Fruit fly (Drosophila melanogaster) whole organism, embryonic: ENCODE results near the gene Kal1.

Experiments used
- CG10274 ChIP-seq: fragments of 200-800 bp; sonication (Bioruptor generic); optimal IDR thresholded peaks from 3 replicates; lab custom pipeline; 2017; ENCODE audit warnings: missing biosample characterization, mild to moderate bottlenecking, missing genetic modification characterization
- CG10959 ChIP-seq: fragments of 200-800 bp; sonication (Bioruptor generic); IDR thresholded peaks from 2 replicates; pipeline ENCODE4 v1.3.6; 2022; ENCODE audit warnings: missing biosample characterization, missing genetic modification characterization
- CG11504 ChIP-seq: fragments of 200-800 bp; sonication (Bioruptor generic); optimal IDR thresholded peaks from 3 replicates; lab custom pipeline; 2019; ENCODE audit warnings: missing biosample characterization, mild to moderate bottlenecking, missing genetic modification characterization, moderate library complexity
- CG12659 ChIP-seq: fragments of 200-800 bp; sonication (Bioruptor generic); optimal IDR thresholded peaks from 3 replicates; lab custom pipeline; 2017; ENCODE audit warnings: mild to moderate bottlenecking, missing biosample characterization, missing genetic modification reagents, missing genetic modification characterization
- CG13624 ChIP-seq: fragments of 200-800 bp; sonication (Bioruptor generic); optimal IDR thresholded peaks from 2 replicates; lab custom pipeline; 2016; ENCODE audit warnings: missing biosample characterization, missing genetic modification characterization
- CG14710 ChIP-seq: fragments of 200-800 bp; sonication (Bioruptor generic); optimal IDR thresholded peaks from 3 replicates; lab custom pipeline; 2019; ENCODE audit warnings: missing biosample characterization, mild to moderate bottlenecking, missing genetic modification characterization, moderate library complexity
- CG14965 ChIP-seq: fragments of 200-800 bp; sonication (Bioruptor generic); optimal IDR thresholded peaks from 2 replicates; lab custom pipeline; 2016; ENCODE audit warnings: missing biosample characterization, missing genetic modification characterization, borderline replicate concordance
- CG15011 ChIP-seq: fragments of 200-800 bp; sonication (Bioruptor generic); optimal IDR thresholded peaks from 3 replicates; lab custom pipeline; 2018; ENCODE audit warnings: missing biosample characterization, mild to moderate bottlenecking, missing genetic modification characterization
- CG15696 ChIP-seq: fragments of 200-800 bp; sonication (Bioruptor generic); optimal IDR thresholded peaks from 2 replicates; lab custom pipeline; 2019; ENCODE audit warnings: missing biosample characterization, mild to moderate bottlenecking, missing genetic modification characterization, moderate library complexity
- CG16815 ChIP-seq: fragments of 200-800 bp; sonication (Bioruptor generic); optimal IDR thresholded peaks from 3 replicates; lab custom pipeline; 2017; ENCODE audit warnings: missing biosample characterization, mild to moderate bottlenecking, missing genetic modification characterization
- CG16863 ChIP-seq: fragments of 200-800 bp; sonication (Bioruptor generic); optimal IDR thresholded peaks from 3 replicates; lab custom pipeline; 2016; ENCODE audit warnings: missing biosample characterization, missing genetic modification characterization
- CG17359 ChIP-seq: fragments of 200-800 bp; sonication (Bioruptor generic); optimal IDR thresholded peaks from 3 replicates; lab custom pipeline; 2018; ENCODE audit warnings: missing biosample characterization, mild to moderate bottlenecking, missing genetic modification characterization, moderate library complexity
- CG2202 ChIP-seq: fragments of 200-800 bp; sonication (Bioruptor generic); optimal IDR thresholded peaks from 2 replicates; lab custom pipeline; 2018; ENCODE audit warnings: missing biosample characterization, mild to moderate bottlenecking, missing genetic modification characterization
- CG33557 ChIP-seq: fragments of 200-800 bp; sonication (Bioruptor generic); optimal IDR thresholded peaks from 2 replicates; lab custom pipeline; 2019; ENCODE audit warnings: missing biosample characterization, mild to moderate bottlenecking, missing genetic modification characterization, moderate library complexity
- CG3407 ChIP-seq: fragments of 200-800 bp; sonication (Bioruptor generic); optimal IDR thresholded peaks from 2 replicates; lab custom pipeline; 2018; ENCODE audit warnings: missing biosample characterization, mild to moderate bottlenecking, missing genetic modification characterization
- CG43689 ChIP-seq: fragments of 200-800 bp; sonication (Bioruptor generic); IDR thresholded peaks from 2 replicates; pipeline ENCODE4 v1.3.6; 2022; ENCODE audit warnings: missing biosample characterization, missing genetic modification characterization
- CG4707 ChIP-seq: fragments of 200-800 bp; sonication (Bioruptor generic); optimal IDR thresholded peaks from 2 replicates; lab custom pipeline; 2018; ENCODE audit warnings: missing biosample characterization, mild to moderate bottlenecking, missing genetic modification characterization, moderate library complexity
- CG6254 ChIP-seq: fragments of 200-800 bp; sonication (Bioruptor generic); optimal IDR thresholded peaks from 3 replicates; lab custom pipeline; 2017; ENCODE audit warnings: mild to moderate bottlenecking, missing biosample characterization, missing genetic modification reagents, missing genetic modification characterization
- CG6683 ChIP-seq: fragments of 200-800 bp; sonication (Bioruptor generic); optimal IDR thresholded peaks from 2 replicates; lab custom pipeline; 2017; ENCODE audit warnings: missing biosample characterization, mild to moderate bottlenecking, missing genetic modification characterization, missing genetic modification reagents
- CG7839 ChIP-seq: fragments of 200-800 bp; sonication (Bioruptor generic); optimal IDR thresholded peaks from 3 replicates; lab custom pipeline; 2018; ENCODE audit warnings: missing biosample characterization, mild to moderate bottlenecking, missing genetic modification characterization, moderate library complexity
- CG9876 ChIP-seq: fragments of 200-800 bp; sonication (Bioruptor generic); optimal IDR thresholded peaks from 2 replicates; lab custom pipeline; 2016; ENCODE audit warnings: missing biosample characterization, missing genetic modification characterization
- CrebB ChIP-seq: fragments of 200-800 bp; sonication (Bioruptor generic); optimal IDR thresholded peaks from 3 replicates; lab custom pipeline; 2018; ENCODE audit warnings: missing biosample characterization, mild to moderate bottlenecking, missing genetic modification characterization
- Dek ChIP-seq: fragments of 200-800 bp; sonication (Bioruptor generic); optimal IDR thresholded peaks from 3 replicates; lab custom pipeline; 2019; ENCODE audit warnings: missing biosample characterization, mild to moderate bottlenecking, missing genetic modification characterization, moderate library complexity
- ERR ChIP-seq: fragments of 200-800 bp; sonication (Bioruptor generic); optimal IDR thresholded peaks from 2 replicates; lab custom pipeline; 2016; ENCODE audit warnings: missing biosample characterization, missing genetic modification characterization
- Hey ChIP-seq: fragments of 200-800 bp; sonication (Bioruptor generic); optimal IDR thresholded peaks from 3 replicates; lab custom pipeline; 2018; ENCODE audit warnings: missing biosample characterization, mild to moderate bottlenecking, missing genetic modification characterization
- Hr51 ChIP-seq, 2 experiments: fragments of 200-800 bp; sonication (Bioruptor generic); optimal IDR thresholded peaks; 2 replicates in 1 of 2; 3 replicates in 1 of 2; lab custom pipeline; 2016 to 2018; ENCODE audit warnings: missing biosample characterization in 2 of 2, missing genetic modification characterization in 2 of 2, mild to moderate bottlenecking in 1 of 2, moderate library complexity in 1 of 2
- Oaz ChIP-seq: fragments of 200-800 bp; sonication (Bioruptor generic); IDR thresholded peaks from 2 replicates; pipeline ENCODE4 v1.3.6; 2022; ENCODE audit warnings: missing biosample characterization, missing genetic modification characterization
- Sry-δ ChIP-seq: fragments of 200-800 bp; sonication (Bioruptor generic); optimal IDR thresholded peaks from 2 replicates; lab custom pipeline; 2016; ENCODE audit warnings: missing biosample characterization, missing genetic modification characterization
- Stat92E ChIP-seq, 3 experiments: fragments of >200 bp in 2 of 3; fragments of 200-800 bp in 1 of 3; sonication (Bioruptor generic) in 1 of 3; optimal IDR thresholded peaks; 2 replicates each; lab custom pipeline; 2017 to 2019; ENCODE audit warnings: missing biosample characterization in 3 of 3, missing genetic modification characterization in 3 of 3, mild to moderate bottlenecking in 1 of 3, moderate library complexity in 1 of 3
- Tbp ChIP-seq: fragments of >200 bp; optimal IDR thresholded peaks from 2 replicates; lab custom pipeline; 2018; ENCODE audit warnings: missing biosample characterization, missing genetic modification characterization
- Vsx1 ChIP-seq: fragments of 200-800 bp; sonication (Bioruptor generic); optimal IDR thresholded peaks from 2 replicates; lab custom pipeline; 2017; ENCODE audit warnings: missing biosample characterization, mild to moderate bottlenecking, missing genetic modification characterization, missing genetic modification reagents
- ato ChIP-seq: fragments of 200-800 bp; sonication (Bioruptor generic); IDR thresholded peaks from 2 replicates; pipeline ENCODE4 v1.3.6; 2022; ENCODE audit warnings: missing biosample characterization, missing genetic modification characterization; ENCODE audit not compliant: partially characterized antibody
- az2 ChIP-seq: fragments of 200-800 bp; sonication (Bioruptor generic); optimal IDR thresholded peaks from 3 replicates; lab custom pipeline; 2016; ENCODE audit warnings: missing biosample characterization, missing genetic modification characterization
- bsh ChIP-seq, 2 experiments: fragments of 200-800 bp; sonication (Bioruptor generic); optimal IDR thresholded peaks; 2 replicates each; lab custom pipeline; 2017 to 2018; ENCODE audit warnings: mild to moderate bottlenecking in 2 of 2, missing biosample characterization in 2 of 2, missing genetic modification characterization in 2 of 2, moderate library complexity in 1 of 2
- cwo ChIP-seq: fragments of 200-800 bp; sonication (Bioruptor generic); optimal IDR thresholded peaks from 3 replicates; lab custom pipeline; 2017; ENCODE audit warnings: missing biosample characterization, missing genetic modification characterization, mild to moderate bottlenecking, moderate library complexity, missing genetic modification reagents
- exex ChIP-seq: fragments of 200-800 bp; sonication (Bioruptor generic); optimal IDR thresholded peaks from 4 replicates; lab custom pipeline; 2018; ENCODE audit warnings: missing biosample characterization, mild to moderate bottlenecking, missing genetic modification characterization, moderate library complexity
- eyg ChIP-seq: fragments of 200-800 bp; sonication (Bioruptor generic); optimal IDR thresholded peaks from 3 replicates; lab custom pipeline; 2016; ENCODE audit warnings: missing biosample characterization, missing genetic modification characterization
- grau ChIP-seq: fragments of 200-800 bp; optimal IDR thresholded peaks from 3 replicates; lab custom pipeline; 2019; ENCODE audit warnings: missing biosample characterization, mild to moderate bottlenecking, missing genetic modification characterization, moderate library complexity
- grn ChIP-seq: fragments of 200-800 bp; sonication (Bioruptor generic); optimal IDR thresholded peaks from 3 replicates; lab custom pipeline; 2017; ENCODE audit warnings: missing biosample characterization, missing genetic modification characterization
- kay ChIP-seq: fragments of 200-800 bp; sonication (Bioruptor generic); optimal IDR thresholded peaks from 2 replicates; lab custom pipeline; 2016; ENCODE audit warnings: missing biosample characterization, missing genetic modification characterization
- klu ChIP-seq: fragments of 200-800 bp; sonication (Bioruptor generic); IDR thresholded peaks from 2 replicates; pipeline ENCODE4 v1.3.6; 2022; ENCODE audit warnings: missing biosample characterization, missing genetic modification characterization
- lola ChIP-seq, 3 experiments: fragments of >200 bp in 2 of 3; fragments of 200-800 bp in 1 of 3; sonication (Bioruptor generic) in 1 of 3; optimal IDR thresholded peaks; 2 replicates each; lab custom pipeline; 2017 to 2019; ENCODE audit warnings: missing biosample characterization in 3 of 3, missing genetic modification characterization in 3 of 3, mild to moderate bottlenecking in 1 of 3, moderate library complexity in 1 of 3
- maf-S ChIP-seq: fragments of 200-800 bp; sonication (Bioruptor generic); optimal IDR thresholded peaks from 2 replicates; lab custom pipeline; 2016; ENCODE audit warnings: missing biosample characterization, missing genetic modification characterization
- org-1 ChIP-seq: fragments of 200-800 bp; sonication (Bioruptor generic); optimal IDR thresholded peaks from 2 replicates; lab custom pipeline; 2017; ENCODE audit warnings: missing biosample characterization, missing genetic modification characterization
- pb ChIP-seq: fragments of 200-800 bp; sonication (Bioruptor generic); optimal IDR thresholded peaks from 3 replicates; lab custom pipeline; 2016; ENCODE audit warnings: missing biosample characterization, missing genetic modification characterization
- ranshi ChIP-seq: fragments of 200-800 bp; sonication (Bioruptor generic); IDR thresholded peaks from 2 replicates; pipeline ENCODE4 v1.3.6; 2022; ENCODE audit warnings: missing biosample characterization, missing genetic modification characterization
- shn ChIP-seq: fragments of 200-800 bp; sonication (Bioruptor generic); optimal IDR thresholded peaks from 3 replicates; lab custom pipeline; 2016; ENCODE audit warnings: missing biosample characterization, missing genetic modification characterization
- tll ChIP-seq, 2 experiments: fragments of 200-800 bp in 1 of 2; fragments of >200 bp in 1 of 2; sonication (Bioruptor generic) in 1 of 2; optimal IDR thresholded peaks; 2 replicates each; lab custom pipeline; 2017 to 2019; ENCODE audit warnings: missing biosample characterization in 2 of 2, missing genetic modification characterization in 2 of 2, mild to moderate bottlenecking in 1 of 2, moderate library complexity in 1 of 2
- yki ChIP-seq: fragments of >200 bp; optimal IDR thresholded peaks from 3 replicates; lab custom pipeline; 2018

Gene Kal1

dm6 chr3R:24141013-24141592 is at the start of gene Kal1 (continued):
- peak; percentile 82 for TF ChIP-seq cwo (GFP tag; lab: Kevin White, UChicago)
- TF ChIP-seq klu (GFP tag; lab: Robert Waterston, UW) = peak; percentile 49
- no peak for TF ChIP-seq shn (GFP tag; lab: Kevin White, UChicago)
- TF ChIP-seq CG17359 = peak; percentile 96
- TF ChIP-seq ranshi (GFP tag; lab: Robert Waterston, UW) = peak; percentile 90
- no peak for TF ChIP-seq tll (GFP tag; optimal IDR thresholded peaks at IDR 0.05; lab: Kevin White, UChicago)
- peak in 1 of 3 experiments; percentile 90 for TF ChIP-seq lola (GFP tag; optimal IDR thresholded peaks at IDR 0.05; lab: Kevin White, UChicago)
- TF ChIP-seq ERR = no peak
- TF ChIP-seq CG6683 (GFP tag; lab: Kevin White, UChicago) = peak; percentile 85
- TF ChIP-seq org-1 (GFP tag; lab: Kevin White, UChicago) = peak; percentile 90
- peak; percentile 56 for TF ChIP-seq exex (tag; lab: Kevin White, UChicago)
- peak; percentile 92 for TF ChIP-seq CG12659 (GFP tag; lab: Kevin White, UChicago)
- no peak for TF ChIP-seq CG13624
- peak; percentile 96 for TF ChIP-seq CG4707 (GFP tag; lab: Kevin White, UChicago)
- no peak for TF ChIP-seq Sry-δ (GFP tag; lab: Kevin White, UChicago)
- peak; percentile 89 for TF ChIP-seq az2 (GFP tag; lab: Kevin White, UChicago)
- TF ChIP-seq CG10959 (GFP tag; lab: Robert Waterston, UW) = peak; percentile 86
- no peak for TF ChIP-seq CG9876 (GFP tag; lab: Kevin White, UChicago)
- peak; percentile 17 to 96 for TF ChIP-seq Hr51 (GFP tag; optimal IDR thresholded peaks at IDR 0.05; lab: Kevin White, UChicago)
- TF ChIP-seq CG10274 (GFP tag; lab: Kevin White, UChicago) = peak; percentile 66
- peak; percentile 87 for TF ChIP-seq CG43689 (GFP tag; lab: Robert Waterston, UW)
- TF ChIP-seq CG15011 (GFP tag; lab: Kevin White, UChicago) = peak; percentile 82
- TF ChIP-seq CG7839 (tag; lab: Kevin White, UChicago) = peak; percentile 94
- TF ChIP-seq CG11504 = peak; percentile 95
- peak; percentile 53 for TF ChIP-seq CG15696 (tag; lab: Kevin White, UChicago)
- peak; percentile 89 for TF ChIP-seq CrebB
- no peak for TF ChIP-seq CG14965 (GFP tag; lab: Kevin White, UChicago)
- peak; percentile 61 for TF ChIP-seq Dek
- peak; percentile 86 for TF ChIP-seq Vsx1
- TF ChIP-seq CG14710 (tag; lab: Kevin White, UChicago) = peak; percentile 89
- TF ChIP-seq CG33557 (GFP tag; lab: Kevin White, UChicago) = peak; percentile 86
- TF ChIP-seq maf-S (GFP tag; lab: Kevin White, UChicago) = no peak
- no peak for TF ChIP-seq Tbp
- peak in 1 of 3 experiments; percentile 90 for TF ChIP-seq Stat92E (GFP tag; optimal IDR thresholded peaks at IDR 0.05; lab: Kevin White, UChicago)
- peak; percentile 94 for TF ChIP-seq CG2202
- TF ChIP-seq eyg = no peak
- peak; percentile 84 for TF ChIP-seq Oaz
- no peak for TF ChIP-seq yki (lab: Kevin White, UChicago)
- TF ChIP-seq Hey (tag; lab: Kevin White, UChicago) = no peak
- peak; percentile 11 for TF ChIP-seq grn
- no peak for TF ChIP-seq ato
- peak; percentile 82 for TF ChIP-seq CG16815 (GFP tag; lab: Kevin White, UChicago)
- peak; percentile 98 for TF ChIP-seq bsh (GFP tag; optimal IDR thresholded peaks at IDR 0.05; lab: Kevin White, UChicago)
- TF ChIP-seq CG16863 (GFP tag; lab: Kevin White, UChicago) = peak; percentile 45
- peak; percentile 95 for TF ChIP-seq CG6254 (GFP tag; lab: Kevin White, UChicago)
- peak; percentile 62 for TF ChIP-seq kay (GFP tag; lab: Kevin White, UChicago)
- TF ChIP-seq pb (GFP tag; lab: Kevin White, UChicago) = no peak
- peak; percentile 92 for TF ChIP-seq grau
- peak; percentile 94 for TF ChIP-seq CG3407 (GFP tag; lab: Kevin White, UChicago)
